Fruit fly (Drosophila melanogaster): ENCODE measurements around the gene CG32591.

DNA sequence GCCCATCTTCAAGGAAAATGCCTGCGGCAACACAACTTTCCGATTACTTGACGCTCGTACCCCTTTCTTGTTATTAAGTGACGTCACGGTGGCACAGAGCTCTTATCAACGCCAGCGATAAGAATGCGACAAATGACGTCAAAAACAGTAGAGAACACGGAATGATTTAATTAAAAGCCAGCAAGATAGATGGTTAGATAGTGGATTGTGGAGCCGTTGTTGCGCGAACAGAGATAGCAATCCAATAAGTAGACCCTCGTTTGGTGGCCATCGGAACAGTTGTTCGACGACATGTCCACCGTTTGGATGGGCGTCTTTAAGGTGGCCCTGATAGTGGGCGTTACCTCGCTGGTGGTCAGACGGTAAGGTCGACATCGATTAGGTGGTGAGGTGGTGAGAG is 1.1 kb upstream of the CG32591 start:
- no peak for TF ChIP-seq usp (GFP tag; optimal IDR thresholded peaks at IDR 0.05)
- TF ChIP-seq CG8478 (optimal IDR thresholded peaks at IDR 0.05), result no peak
- TF ChIP-seq EcR (GFP tag; optimal IDR thresholded peaks at IDR 0.05), result no peak
- TF ChIP-seq psq (optimal IDR thresholded peaks at IDR 0.05), result no peak
- TF ChIP-seq Dll (optimal IDR thresholded peaks at IDR 0.05), result no peak
- no peak for TF ChIP-seq pan (optimal IDR thresholded peaks at IDR 0.05)
